Worm (Caenorhabditis elegans) whole organism, mixed stage, embryonic: ENCODE measurements around the gene nspb-5.

Source experiments
- ceh-43 ChIP-seq: fragments of 200-800 bp; sonication (Bioruptor generic); optimal IDR thresholded peaks from 2 replicates; lab custom pipeline; 2018; ENCODE audit warnings: mild to moderate bottlenecking, missing genetic modification characterization, moderate library complexity, missing compliant biosample characterization
- lsy-2 ChIP-seq: fragments of 150-350 bp; optimal IDR thresholded peaks from 2 replicates; lab custom pipeline; 2014; ENCODE audit warnings: missing biosample characterization, missing genetic modification characterization
- mep-1 ChIP-seq: fragments of 150-350 bp; optimal IDR thresholded peaks from 2 replicates; lab custom pipeline; 2017; ENCODE audit warnings: missing biosample characterization, missing genetic modification reagents, missing genetic modification characterization, inconsistent platforms
- nhr-12 ChIP-seq: fragments of 150-350 bp; optimal IDR thresholded peaks from 2 replicates; lab custom pipeline; 2014; ENCODE audit warnings: missing biosample characterization, missing genetic modification characterization
- pha-4 ChIP-seq: fragments of 150-350 bp; optimal IDR thresholded peaks from 2 replicates; lab custom pipeline; 2018; ENCODE audit warnings: missing biosample characterization, missing genetic modification reagents, missing genetic modification characterization
- snpc-4 ChIP-seq: fragments of 150-350 bp; optimal IDR thresholded peaks from 2 replicates; lab custom pipeline; 2014; ENCODE audit warnings: missing biosample characterization, missing genetic modification characterization
- unc-62 ChIP-seq: fragments of 150-350 bp; optimal IDR thresholded peaks from 2 replicates; lab custom pipeline; 2014; ENCODE audit warnings: missing biosample characterization, missing genetic modification reagents, missing genetic modification characterization

DNA sequence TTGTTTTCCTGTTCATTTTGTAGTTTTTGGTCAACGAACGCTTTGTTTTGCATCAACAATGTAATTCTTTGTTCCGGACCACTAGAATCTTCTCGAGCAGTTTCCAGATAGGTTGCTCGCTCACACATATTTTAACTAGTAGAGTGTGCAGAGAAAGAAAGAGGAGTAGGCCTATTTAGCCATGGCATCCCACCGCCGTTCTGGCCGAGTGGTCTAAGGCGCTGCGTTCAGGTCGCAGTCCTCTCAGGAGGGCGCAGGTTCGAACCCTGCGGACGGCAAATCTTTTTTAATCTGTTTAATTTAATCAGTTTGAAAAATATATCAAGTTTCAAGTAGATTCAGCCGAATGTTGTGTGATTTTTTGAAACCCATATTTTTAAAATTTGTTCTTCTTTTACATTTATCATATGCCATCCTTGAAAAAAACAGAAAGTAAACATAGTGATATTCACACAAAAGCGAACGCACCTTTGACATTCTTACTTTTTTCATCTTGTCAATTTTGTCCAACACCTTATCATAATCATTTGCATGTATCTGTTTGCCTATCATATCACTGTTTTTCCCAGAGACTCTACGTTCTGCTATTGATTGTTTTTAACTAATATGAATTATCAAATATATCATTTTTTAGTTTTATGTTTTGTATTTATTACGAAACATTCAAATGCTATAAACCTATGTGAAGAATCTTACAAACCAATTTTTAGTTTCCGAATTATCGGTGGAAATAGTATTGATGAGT, 42.0 kb upstream of the nspb-5 start, which contains the start of gene try-3:
- TF ChIP-seq snpc-4 (tag; lab: Kevin White, UChicago) (no peak), pha-4 (no peak), nhr-12 (no peak), unc-62 (GFP tag; lab: Kevin White, UChicago) (no peak), mep-1 (peak; percentile 1), lsy-2 (tag; lab: Kevin White, UChicago) (peak; percentile 11), ceh-43 (no peak)
